Fruit fly (Drosophila melanogaster) whole organism, wandering third instar larva: ENCODE results near the gene CG13829.
A peak's percentile ranks its signal among the peaks of the same experiment; 100 is the strongest.

Experiments
- Abd-B ChIP-seq: fragments of >200 bp; optimal IDR thresholded peaks from 2 replicates; lab custom pipeline; 2017; ENCODE audit warnings: missing biosample characterization, missing genetic modification characterization
- CG32264 ChIP-seq: fragments of 200-800 bp; sonication (Bioruptor generic); optimal IDR thresholded peaks from 2 replicates; lab custom pipeline; 2016; ENCODE audit warnings: missing biosample characterization, missing genetic modification characterization
- CG9705 ChIP-seq: fragments of 200-800 bp; sonication (Bioruptor generic); optimal IDR thresholded peaks from 2 replicates; lab custom pipeline; 2018; ENCODE audit warnings: missing biosample characterization, mild to moderate bottlenecking, missing genetic modification characterization
- CrebA ChIP-seq: fragments of 200-800 bp; sonication (Bioruptor generic); optimal IDR thresholded peaks from 2 replicates; lab custom pipeline; 2016; ENCODE audit warnings: missing biosample characterization, mild to moderate bottlenecking, missing genetic modification characterization, borderline replicate concordance
- Dfd ChIP-seq: fragments of >200 bp; optimal IDR thresholded peaks from 2 replicates; lab custom pipeline; 2017; ENCODE audit warnings: missing biosample characterization, missing genetic modification characterization
- Dif ChIP-seq: fragments of 200-275, 200-300 bp; sonication (Bioruptor generic); optimal IDR thresholded peaks from 2 replicates; lab custom pipeline; 2018; ENCODE audit warnings: missing biosample characterization, missing genetic modification characterization; ENCODE audit not compliant: partially characterized antibody
- GATAd ChIP-seq: sonication (Bioruptor generic); optimal IDR thresholded peaks from 2 replicates; lab custom pipeline; 2016; ENCODE audit warnings: missing biosample characterization, missing genetic modification characterization
- HLH106 ChIP-seq: fragments of 200-800 bp; optimal IDR thresholded peaks from 3 replicates; lab custom pipeline; 2019; ENCODE audit warnings: missing biosample characterization, mild to moderate bottlenecking, missing genetic modification characterization, moderate library complexity
- Hnf4 ChIP-seq: fragments of 200-800 bp; sonication (Bioruptor generic); optimal IDR thresholded peaks from 2 replicates; lab custom pipeline; 2016; ENCODE audit warnings: missing biosample characterization, mild to moderate bottlenecking, missing genetic modification characterization
- Hr78 ChIP-seq: fragments of >200 bp; optimal IDR thresholded peaks from 2 replicates; lab custom pipeline; 2017; ENCODE audit warnings: missing biosample characterization, missing genetic modification characterization
- Hr83 ChIP-seq: fragments of 200-300 bp; sonication (Bioruptor generic); optimal IDR thresholded peaks from 2 replicates; lab custom pipeline; 2016; ENCODE audit warnings: missing biosample characterization, mild to moderate bottlenecking, missing genetic modification characterization, moderate library complexity; ENCODE audit not compliant: poor library complexity, severe bottlenecking
- Jra ChIP-seq: sonication (Bioruptor generic); optimal IDR thresholded peaks from 2 replicates; lab custom pipeline; 2016; ENCODE audit warnings: missing biosample characterization, missing genetic modification characterization
- Mio ChIP-seq: sonication (Bioruptor generic); optimal IDR thresholded peaks from 2 replicates; lab custom pipeline; 2016; ENCODE audit warnings: missing biosample characterization, missing genetic modification characterization
- Myc ChIP-seq: fragments of >200 bp; optimal IDR thresholded peaks from 2 replicates; lab custom pipeline; 2017
- N ChIP-seq: fragments of >200 bp; optimal IDR thresholded peaks from 2 replicates; lab custom pipeline; 2018; ENCODE audit warnings: missing biosample characterization, missing external identifiers, missing genetic modification characterization
- OdsH ChIP-seq: fragments of 200-800 bp; sonication (Bioruptor generic); optimal IDR thresholded peaks from 2 replicates; lab custom pipeline; 2016; ENCODE audit warnings: missing biosample characterization, mild to moderate bottlenecking, missing genetic modification characterization
- Rel ChIP-seq, 2 experiments: fragments of 200-800 bp; sonication (Bioruptor generic) in 1 of 2; optimal IDR thresholded peaks; 2 replicates in 1 of 2; 3 replicates in 1 of 2; lab custom pipeline; 2016 to 2019; ENCODE audit warnings: mild to moderate bottlenecking in 2 of 2, missing biosample characterization in 2 of 2, missing genetic modification characterization in 2 of 2, moderate library complexity in 1 of 2
- Sp1 ChIP-seq: fragments of 200-800 bp; sonication (Bioruptor generic); optimal IDR thresholded peaks from 3 replicates; lab custom pipeline; 2019; ENCODE audit warnings: missing biosample characterization, mild to moderate bottlenecking, missing genetic modification characterization, moderate library complexity
- Vsx2 ChIP-seq: fragments of 200-300, 225-300 bp; sonication (Bioruptor generic); optimal IDR thresholded peaks from 2 replicates; lab custom pipeline; 2018; ENCODE audit warnings: missing biosample characterization, missing genetic modification characterization; ENCODE audit not compliant: partially characterized antibody
- br ChIP-seq: fragments of 200-800 bp; sonication (Bioruptor generic); optimal IDR thresholded peaks from 2 replicates; lab custom pipeline; 2016; ENCODE audit warnings: missing biosample characterization, missing genetic modification characterization
- brk ChIP-seq: fragments of 200-800 bp; sonication (Bioruptor generic); optimal IDR thresholded peaks from 2 replicates; lab custom pipeline; 2016; ENCODE audit warnings: missing biosample characterization, mild to moderate bottlenecking, missing genetic modification characterization
- dl ChIP-seq, 2 experiments: fragments of 175-275, 200-275 bp in 1 of 2; fragments of 200-275 bp in 1 of 2; sonication (Bioruptor generic); optimal IDR thresholded peaks; lab custom pipeline; 2018; ENCODE audit warnings: mild to moderate bottlenecking in 2 of 2, missing biosample characterization in 2 of 2, missing genetic modification characterization in 2 of 2, moderate library complexity in 2 of 2; ENCODE audit not compliant: partially characterized antibody in 2 of 2, insufficient read depth in 1 of 2
- dmrt93B ChIP-seq: fragments of 200-800 bp; sonication (Bioruptor generic); optimal IDR thresholded peaks from 2 replicates; lab custom pipeline; 2018; ENCODE audit warnings: missing biosample characterization, mild to moderate bottlenecking, missing genetic modification characterization
- dsf ChIP-seq: sonication (Bioruptor generic); optimal IDR thresholded peaks from 2 replicates; lab custom pipeline; 2016; ENCODE audit warnings: missing biosample characterization, missing genetic modification characterization, borderline replicate concordance
- ey ChIP-seq: fragments of 200-800 bp; sonication (Bioruptor generic); optimal IDR thresholded peaks from 2 replicates; lab custom pipeline; 2016; ENCODE audit warnings: missing biosample characterization, missing genetic modification characterization
- foxo ChIP-seq, 2 experiments: fragments of 200-800 bp; sonication (Bioruptor generic); optimal IDR thresholded peaks; 2 replicates in 1 of 2; 3 replicates in 1 of 2; lab custom pipeline; 2016 to 2017; ENCODE audit warnings: missing biosample characterization in 2 of 2, missing genetic modification characterization in 2 of 2
- fru ChIP-seq: fragments of 200-800 bp; sonication (Bioruptor generic); optimal IDR thresholded peaks from 3 replicates; lab custom pipeline; 2016; ENCODE audit warnings: missing biosample characterization, mild to moderate bottlenecking, missing genetic modification characterization
- h ChIP-seq: fragments of 200-800 bp; sonication (Bioruptor generic); optimal IDR thresholded peaks from 3 replicates; lab custom pipeline; 2016; ENCODE audit warnings: missing biosample characterization, mild to moderate bottlenecking, missing genetic modification characterization
- jim ChIP-seq: fragments of 175-275, 200-325 bp; sonication (Bioruptor generic); optimal IDR thresholded peaks from 2 replicates; lab custom pipeline; 2016; ENCODE audit warnings: missing biosample characterization, mild to moderate bottlenecking, missing genetic modification characterization
- lola ChIP-seq: fragments of >200 bp; optimal IDR thresholded peaks from 2 replicates; lab custom pipeline; 2017; ENCODE audit warnings: missing biosample characterization, missing genetic modification characterization
- pan ChIP-seq: fragments of >200 bp; optimal IDR thresholded peaks from 2 replicates; lab custom pipeline; 2017
- psq ChIP-seq: fragments of 200-800 bp; sonication (Bioruptor generic); optimal IDR thresholded peaks from 3 replicates; lab custom pipeline; 2017; ENCODE audit warnings: missing biosample characterization, mild to moderate bottlenecking, missing genetic modification characterization, moderate library complexity
- rgr ChIP-seq: fragments of 200-800 bp; sonication (Bioruptor generic); optimal IDR thresholded peaks from 3 replicates; lab custom pipeline; 2016; ENCODE audit warnings: missing biosample characterization, mild to moderate bottlenecking, missing genetic modification characterization
- sage ChIP-seq: fragments of 200-800 bp; sonication (Bioruptor generic); optimal IDR thresholded peaks from 2 replicates; lab custom pipeline; 2016; ENCODE audit warnings: missing biosample characterization, mild to moderate bottlenecking, missing genetic modification characterization
- sv ChIP-seq: fragments of 200-800 bp; sonication (Bioruptor generic); optimal IDR thresholded peaks from 3 replicates; lab custom pipeline; 2016; ENCODE audit warnings: missing biosample characterization, missing genetic modification characterization
- tai ChIP-seq: sonication (Bioruptor generic); optimal IDR thresholded peaks from 2 replicates; lab custom pipeline; 2016; ENCODE audit warnings: missing biosample characterization, missing genetic modification characterization
- usp ChIP-seq: fragments of >200 bp; optimal IDR thresholded peaks from 2 replicates; lab custom pipeline; 2017; ENCODE audit warnings: missing biosample characterization, missing genetic modification characterization
- woc ChIP-seq: sonication (Bioruptor generic); optimal IDR thresholded peaks from 2 replicates; lab custom pipeline; 2016; ENCODE audit warnings: missing biosample characterization, mild to moderate bottlenecking, missing genetic modification characterization

CG13829 gene

DNA sequence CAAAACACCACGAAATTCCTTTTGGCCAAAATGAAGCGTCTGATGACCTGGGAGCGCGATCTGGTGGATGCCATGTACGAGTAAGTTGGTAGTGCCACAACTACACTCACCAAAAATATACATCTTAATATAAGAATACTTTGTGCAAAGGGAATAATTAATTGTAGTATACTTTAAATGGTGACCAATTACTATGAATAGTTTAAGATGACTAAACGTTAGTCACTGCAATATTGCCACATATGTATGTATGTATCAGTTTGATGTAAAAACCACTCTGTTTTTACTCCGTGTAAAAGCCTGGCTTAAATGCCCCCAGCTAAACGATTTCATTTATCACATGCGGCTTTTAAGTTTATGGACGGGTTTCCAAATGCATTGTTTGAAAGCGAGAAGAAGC is 13.6 kb upstream of the CG13829 start:
- peak; percentile 66 for TF ChIP-seq brk
- no peak for TF ChIP-seq lola (GFP tag; lab: Kevin White, UChicago)
- TF ChIP-seq Myc (lab: Kevin White, UChicago) = no peak
- TF ChIP-seq Mio (GFP tag; lab: Kevin White, UChicago) = no peak
- peak; percentile 68 for TF ChIP-seq Hnf4
- TF ChIP-seq pan (lab: Kevin White, UChicago) = no peak
- no peak for TF ChIP-seq dl (GFP tag; optimal IDR thresholded peaks at IDR 0.05; lab: Kevin White, UChicago; ENCODE audit: insufficient read depth in 1 of 2, partially characterized antibody in 2 of 2)
- no peak for TF ChIP-seq usp (GFP tag; lab: Kevin White, UChicago)
- TF ChIP-seq CrebA (GFP tag; lab: Kevin White, UChicago) = peak; percentile 36
- TF ChIP-seq dsf (GFP tag; lab: Kevin White, UChicago) = no peak
- no peak for TF ChIP-seq Rel (GFP tag; optimal IDR thresholded peaks at IDR 0.05; lab: Kevin White, UChicago)
- no peak for TF ChIP-seq Rel (tag; optimal IDR thresholded peaks at IDR 0.05; lab: Kevin White, UChicago)
- TF ChIP-seq OdsH (GFP tag; lab: Kevin White, UChicago) = peak; percentile 88
- TF ChIP-seq dmrt93B = no peak
- TF ChIP-seq Jra (GFP tag; lab: Kevin White, UChicago) = no peak
- no peak for TF ChIP-seq Hr78 (GFP tag; lab: Kevin White, UChicago)
- TF ChIP-seq CG9705 = peak; percentile 22
- peak; percentile 87 for TF ChIP-seq rgr (GFP tag; lab: Kevin White, UChicago)
- no peak for TF ChIP-seq Vsx2
- TF ChIP-seq Hr83 (GFP tag; lab: Kevin White, UChicago) = no peak
- TF ChIP-seq N (GFP tag; lab: Kevin White, UChicago) = no peak
- TF ChIP-seq psq (GFP tag; lab: Kevin White, UChicago) = peak; percentile 52
- peak; percentile 70 for TF ChIP-seq br (GFP tag; lab: Kevin White, UChicago)
- peak; percentile 54 for TF ChIP-seq sage
- peak; percentile 8 for TF ChIP-seq tai (GFP tag; lab: Kevin White, UChicago)
- peak; percentile 67 for TF ChIP-seq HLH106 (tag; lab: Kevin White, UChicago)
- peak; percentile 80 for TF ChIP-seq ey (GFP tag; lab: Kevin White, UChicago)
- no peak for TF ChIP-seq GATAd (GFP tag; lab: Kevin White, UChicago)
- peak; percentile 67 for TF ChIP-seq woc
- no peak for TF ChIP-seq Dif (GFP tag; lab: Kevin White, UChicago)
- no peak for TF ChIP-seq Dfd
- TF ChIP-seq h = peak; percentile 67
- no peak for TF ChIP-seq Abd-B (GFP tag; lab: Kevin White, UChicago)
- peak; percentile 80 for TF ChIP-seq Sp1 (GFP tag; lab: Kevin White, UChicago)
- peak; percentile 80 for TF ChIP-seq fru (GFP tag; lab: Kevin White, UChicago)
- TF ChIP-seq sv (GFP tag; lab: Kevin White, UChicago) = no peak
- no peak for TF ChIP-seq CG32264 (GFP tag; lab: Kevin White, UChicago)
- TF ChIP-seq jim (GFP tag; lab: Kevin White, UChicago) = no peak
- peak in 1 of 2 experiments; percentile 74 for TF ChIP-seq foxo (GFP tag; optimal IDR thresholded peaks at IDR 0.05; lab: Kevin White, UChicago)

DNA sequence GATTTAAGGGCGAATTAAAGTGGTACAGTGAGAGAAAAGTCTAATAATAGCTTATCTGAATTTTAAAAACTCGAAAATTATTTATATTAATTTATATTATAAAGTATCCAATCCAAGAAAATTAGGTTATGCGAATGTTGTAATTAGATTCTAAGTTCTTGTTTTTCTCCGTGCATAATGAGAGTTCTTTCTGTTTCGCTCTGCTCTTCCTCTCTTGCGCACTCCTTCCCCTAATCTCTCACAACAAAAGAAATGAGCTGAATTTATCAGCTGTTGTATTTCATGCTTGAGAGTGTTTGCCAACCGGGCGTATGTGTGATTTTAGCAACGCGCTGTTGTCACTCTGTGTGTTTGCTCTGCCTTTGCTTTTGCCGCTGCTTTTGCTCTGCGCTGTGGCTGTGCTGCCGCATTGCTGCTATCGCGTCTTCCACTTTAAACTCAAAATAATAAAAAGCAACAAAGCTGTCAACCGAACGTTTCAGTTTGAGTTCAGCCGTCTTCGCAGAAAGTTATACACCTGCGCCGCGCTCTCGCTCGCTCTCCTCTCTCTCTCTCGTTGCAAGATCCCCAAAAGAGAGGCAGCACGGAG is 12.3 kb upstream of the CG13829 start, which contains the start of gene CG46310:
CG46310 (plus strand) TSS at position 481 of the 589 bp plus-strand sequence.
- TF ChIP-seq N (GFP tag; lab: Kevin White, UChicago) (no peak), dl (GFP tag; optimal IDR thresholded peaks at IDR 0.05; lab: Kevin White, UChicago; ENCODE audit: insufficient read depth in 1 of 2, partially characterized antibody in 2 of 2) (peak in 1 of 2 experiments; percentile 58), fru (GFP tag; lab: Kevin White, UChicago) (peak; percentile 93), Hr78 (GFP tag; lab: Kevin White, UChicago) (no peak), Sp1 (GFP tag; lab: Kevin White, UChicago) (peak; percentile 94), brk (peak; percentile 85), br (GFP tag; lab: Kevin White, UChicago) (peak; percentile 86), psq (GFP tag; lab: Kevin White, UChicago) (peak; percentile 89), ey (GFP tag; lab: Kevin White, UChicago) (peak; percentile 72), OdsH (GFP tag; lab: Kevin White, UChicago) (peak; percentile 89), rgr (GFP tag; lab: Kevin White, UChicago) (peak; percentile 91), Jra (GFP tag; lab: Kevin White, UChicago) (peak; percentile 63), woc (peak; percentile 57), jim (GFP tag; lab: Kevin White, UChicago) (no peak), lola (GFP tag; lab: Kevin White, UChicago) (no peak), Abd-B (GFP tag; lab: Kevin White, UChicago) (no peak), Rel (GFP tag; optimal IDR thresholded peaks at IDR 0.05; lab: Kevin White, UChicago) (peak; percentile 69), Rel (tag; optimal IDR thresholded peaks at IDR 0.05; lab: Kevin White, UChicago) (peak; percentile 85), GATAd (GFP tag; lab: Kevin White, UChicago) (no peak), Dif (GFP tag; lab: Kevin White, UChicago) (no peak), dsf (GFP tag; lab: Kevin White, UChicago) (peak; percentile 16), sv (GFP tag; lab: Kevin White, UChicago) (no peak), Hr83 (GFP tag; lab: Kevin White, UChicago) (peak; percentile 93), tai (GFP tag; lab: Kevin White, UChicago) (peak; percentile 75), Hnf4 (peak; percentile 90), Dfd (no peak), pan (lab: Kevin White, UChicago) (no peak), dmrt93B (peak; percentile 74), HLH106 (tag; lab: Kevin White, UChicago) (peak; percentile 97), Myc (lab: Kevin White, UChicago) (no peak), CG9705 (peak; percentile 83), foxo (GFP tag; optimal IDR thresholded peaks at IDR 0.05; lab: Kevin White, UChicago) (peak in 1 of 2 experiments; percentile 97), CG32264 (GFP tag; lab: Kevin White, UChicago) (peak; percentile 60), h (peak; percentile 95), sage (peak; percentile 81), CrebA (GFP tag; lab: Kevin White, UChicago) (peak; percentile 71), Mio (GFP tag; lab: Kevin White, UChicago) (no peak), usp (GFP tag; lab: Kevin White, UChicago) (no peak), Vsx2 (peak; percentile 52)
